Worm (Caenorhabditis elegans) whole organism, mixed stage, embryonic: ENCODE measurements around the gene ncs-4.

Source experiments
- drap-1 ChIP-seq: fragments of 200-800 bp; sonication (Bioruptor generic); optimal IDR thresholded peaks from 3 replicates; lab custom pipeline; 2018; ENCODE audit warnings: mild to moderate bottlenecking, missing genetic modification characterization, missing compliant biosample characterization
- elt-3 ChIP-seq: fragments of 150-350 bp; optimal IDR thresholded peaks from 2 replicates; lab custom pipeline; 2014; ENCODE audit warnings: missing biosample characterization, missing genetic modification characterization
- lsy-2 ChIP-seq: fragments of 150-350 bp; optimal IDR thresholded peaks from 2 replicates; lab custom pipeline; 2014; ENCODE audit warnings: missing biosample characterization, missing genetic modification characterization
- unc-120 ChIP-seq: sonication (generic microtip); optimal IDR thresholded peaks from 2 replicates; lab custom pipeline; 2017; ENCODE audit warnings: missing genetic modification characterization, missing compliant biosample characterization; ENCODE audit not compliant: poor library complexity, severe bottlenecking
- unc-62 ChIP-seq: fragments of 150-350 bp; optimal IDR thresholded peaks from 2 replicates; lab custom pipeline; 2014; ENCODE audit warnings: missing biosample characterization, missing genetic modification reagents, missing genetic modification characterization

ce11 chrX:10155127-10155526 is 21.2 kb upstream of the ncs-4 start:
- TF ChIP-seq unc-62 (GFP tag; lab: Kevin White, UChicago) (no peak), unc-120 (tag; lab: Kevin White, UChicago) (no peak), lsy-2 (no peak), drap-1 (GFP tag; lab: Kevin White, UChicago) (no peak), elt-3 (no peak)
